Worm (Caenorhabditis elegans) whole organism, young adult: ENCODE data around the gene parn-2.
A peak's percentile ranks its signal among the peaks of the same experiment; 100 is the strongest.

Source experiments
- B0261.1 ChIP-seq: sonication (generic microtip); optimal IDR thresholded peaks from 2 replicates; lab custom pipeline; 2016; ENCODE audit warnings: mild to moderate bottlenecking, missing genetic modification characterization, moderate library complexity, missing compliant biosample characterization
- C06A6.2 ChIP-seq: fragments of 200-800 bp; sonication (Bioruptor generic); conservative IDR thresholded peaks from 2 replicates; pipeline ENCODE4 v1.3.6; 2022; ENCODE audit warnings: missing genetic modification characterization, missing compliant biosample characterization
- F49E8.2 ChIP-seq: sonication (generic microtip); optimal IDR thresholded peaks from 3 replicates; lab custom pipeline; 2017; ENCODE audit warnings: missing genetic modification characterization, mild to moderate bottlenecking, missing compliant biosample characterization, antibody characterized with exemption, moderate library complexity; ENCODE audit not compliant: insufficient read depth
- F52B5.7 ChIP-seq: sonication (generic microtip); optimal IDR thresholded peaks from 2 replicates; lab custom pipeline; 2016; ENCODE audit warnings: mild to moderate bottlenecking, missing genetic modification characterization, missing compliant biosample characterization
- K11D2.4 ChIP-seq: fragments of 200-800 bp; sonication (Bioruptor generic); IDR thresholded peaks from 2 replicates; pipeline ENCODE4 v1.3.6; 2022; ENCODE audit warnings: missing genetic modification reagents, missing genetic modification characterization, missing compliant biosample characterization
- Y53G8AR.9 ChIP-seq: fragments of 200-800 bp; sonication (Bioruptor generic); conservative IDR thresholded peaks from 2 replicates; pipeline ENCODE4 v1.3.6; 2022; ENCODE audit warnings: missing genetic modification reagents, missing genetic modification characterization, missing compliant biosample characterization
- Y95B8A.8 ChIP-seq: fragments of 200-800 bp; sonication (Bioruptor generic); IDR thresholded peaks from 2 replicates; pipeline ENCODE4 v1.3.6; 2022; ENCODE audit warnings: missing genetic modification reagents, missing genetic modification characterization, missing compliant biosample characterization
- aptf-2 ChIP-seq: fragments of 200-800 bp; sonication (Bioruptor generic); conservative IDR thresholded peaks from 2 replicates; pipeline ENCODE4 v1.3.6; 2022; ENCODE audit warnings: missing genetic modification reagents, missing genetic modification characterization, missing compliant biosample characterization
- athp-1 ChIP-seq: sonication (generic microtip); optimal IDR thresholded peaks from 2 replicates; lab custom pipeline; 2017; ENCODE audit warnings: mild to moderate bottlenecking, missing genetic modification characterization, missing compliant biosample characterization
- attf-6 ChIP-seq: fragments of 200-800 bp; sonication (Bioruptor generic); IDR thresholded peaks from 2 replicates; pipeline ENCODE4 v1.3.6; 2022; ENCODE audit warnings: missing genetic modification reagents, missing genetic modification characterization, missing compliant biosample characterization
- bed-1 ChIP-seq: fragments of 200-800 bp; sonication (Bioruptor generic); IDR thresholded peaks from 2 replicates; pipeline ENCODE4 v1.3.6; 2022; ENCODE audit warnings: missing genetic modification reagents, missing genetic modification characterization, missing compliant biosample characterization
- ceh-91 ChIP-seq: fragments of 200-800 bp; sonication (Bioruptor generic); IDR thresholded peaks from 2 replicates; pipeline ENCODE4 v1.3.6; 2022; ENCODE audit warnings: missing genetic modification reagents, missing genetic modification characterization, missing compliant biosample characterization
- chd-7 ChIP-seq: sonication (generic microtip); optimal IDR thresholded peaks from 2 replicates; lab custom pipeline; 2016; ENCODE audit warnings: mild to moderate bottlenecking, missing genetic modification characterization, moderate library complexity, missing compliant biosample characterization
- die-1 ChIP-seq: sonication (generic microtip); optimal IDR thresholded peaks from 2 replicates; lab custom pipeline; 2016; ENCODE audit warnings: missing genotype, mild to moderate bottlenecking, missing genetic modification characterization, missing compliant biosample characterization
- dox-1 ChIP-seq: fragments of 200-800 bp; sonication (Bioruptor generic); IDR thresholded peaks from 2 replicates; pipeline ENCODE4 v1.3.6; 2022; ENCODE audit warnings: missing genetic modification reagents, missing genetic modification characterization, missing compliant biosample characterization
- efl-1 ChIP-seq: fragments of 150-350 bp; optimal IDR thresholded peaks from 2 replicates; lab custom pipeline; 2014; ENCODE audit warnings: missing biosample characterization, missing genetic modification reagents, missing genetic modification characterization
- egl-18 ChIP-seq: fragments of 200-800 bp; sonication (Bioruptor generic); IDR thresholded peaks from 2 replicates; pipeline ENCODE4 v1.3.6; 2022; ENCODE audit warnings: missing genetic modification reagents, missing genetic modification characterization, missing compliant biosample characterization
- egl-44 ChIP-seq: fragments of 200-800 bp; sonication (Bioruptor generic); IDR thresholded peaks from 2 replicates; pipeline ENCODE4 v1.3.6; 2022; ENCODE audit warnings: missing genetic modification reagents, missing genetic modification characterization, missing compliant biosample characterization
- gei-17 ChIP-seq: fragments of 200-800 bp; sonication (Bioruptor generic); optimal IDR thresholded peaks from 2 replicates; lab custom pipeline; 2018; ENCODE audit warnings: mild to moderate bottlenecking, missing genetic modification characterization, missing compliant biosample characterization
- him-1 ChIP-seq: sonication (generic microtip); optimal IDR thresholded peaks from 2 replicates; lab custom pipeline; 2016; ENCODE audit warnings: missing genotype, missing genetic modification reagents, missing genetic modification characterization, missing compliant biosample characterization
- hlh-12 ChIP-seq: sonication (generic microtip); optimal IDR thresholded peaks from 2 replicates; lab custom pipeline; 2016; ENCODE audit warnings: missing genetic modification characterization, missing compliant biosample characterization
- hlh-26 ChIP-seq: fragments of 200-800 bp; sonication (Bioruptor generic); conservative IDR thresholded peaks from 2 replicates; pipeline ENCODE4 v1.3.6; 2022; ENCODE audit warnings: missing genetic modification reagents, missing genetic modification characterization, missing compliant biosample characterization
- hrde-1 ChIP-seq: sonication (generic microtip); optimal IDR thresholded peaks from 2 replicates; lab custom pipeline; 2016; ENCODE audit warnings: missing genetic modification characterization, mild to moderate bottlenecking, missing compliant biosample characterization, moderate library complexity, missing genotype, missing genetic modification reagents, borderline replicate concordance
- lin-26 ChIP-seq: fragments of 200-800 bp; sonication (Bioruptor generic); IDR thresholded peaks from 2 replicates; pipeline ENCODE4 v1.3.6; 2022; ENCODE audit warnings: missing genetic modification reagents, missing genetic modification characterization, missing compliant biosample characterization
- lin-35 ChIP-seq, 3 experiments: fragments of 150-350 bp in 2 of 3; sonication (generic microtip) in 1 of 3; optimal IDR thresholded peaks; 2 replicates each; lab custom pipeline; 2014 to 2018; ENCODE audit warnings: missing biosample characterization in 3 of 3, missing genetic modification characterization in 3 of 3, missing genetic modification reagents in 3 of 3
- lin-40 ChIP-seq: sonication (generic microtip); optimal IDR thresholded peaks from 2 replicates; lab custom pipeline; 2016; ENCODE audit warnings: missing genetic modification characterization, mild to moderate bottlenecking, missing compliant biosample characterization, missing genotype, missing genetic modification reagents
- lir-1 ChIP-seq: fragments of 200-800 bp; sonication (Bioruptor generic); conservative IDR thresholded peaks from 2 replicates; pipeline ENCODE4 v1.3.6; 2022; ENCODE audit warnings: missing genetic modification reagents, missing genetic modification characterization, missing compliant biosample characterization
- madf-10 ChIP-seq: sonication (generic microtip); optimal IDR thresholded peaks from 2 replicates; lab custom pipeline; 2016; ENCODE audit warnings: mild to moderate bottlenecking, missing genetic modification characterization, missing compliant biosample characterization
- madf-3 ChIP-seq: fragments of 200-800 bp; sonication (Bioruptor generic); IDR thresholded peaks from 2 replicates; pipeline ENCODE4 v1.3.6; 2022; ENCODE audit warnings: missing genetic modification reagents, missing genetic modification characterization, missing compliant biosample characterization
- madf-8 ChIP-seq: fragments of 200-800 bp; sonication (Bioruptor generic); conservative IDR thresholded peaks from 2 replicates; pipeline ENCODE4 v1.3.6; 2022; ENCODE audit warnings: missing genetic modification reagents, missing genetic modification characterization, missing compliant biosample characterization
- mes-4 ChIP-seq: sonication (generic microtip); optimal IDR thresholded peaks from 2 replicates; lab custom pipeline; 2016; ENCODE audit warnings: missing genotype, missing genetic modification characterization, missing compliant biosample characterization
- nfya-1 ChIP-seq: sonication (generic microtip); optimal IDR thresholded peaks from 2 replicates; lab custom pipeline; 2017; ENCODE audit warnings: antibody characterized with exemption, missing compliant biosample characterization, missing genetic modification characterization, borderline replicate concordance; ENCODE audit not compliant: insufficient read depth
- rpc-1 ChIP-seq, 2 experiments: fragments of 150-350 bp in 1 of 2; sonication (generic microtip) in 1 of 2; optimal IDR thresholded peaks; 2 replicates each; lab custom pipeline; 2014 to 2018; ENCODE audit warnings: missing biosample characterization in 1 of 2, missing genetic modification characterization in 1 of 2, missing genetic modification reagents in 1 of 2, missing genotype in 1 of 2
- sdz-38 ChIP-seq: sonication (generic microtip); optimal IDR thresholded peaks from 2 replicates; lab custom pipeline; 2016; ENCODE audit warnings: missing genotype, missing genetic modification characterization, missing compliant biosample characterization
- sea-2 ChIP-seq: fragments of 200-800 bp; sonication (Bioruptor generic); IDR thresholded peaks from 2 replicates; pipeline ENCODE4 v1.3.6; 2022; ENCODE audit warnings: missing genetic modification characterization, missing compliant biosample characterization
- snpc-1.1 ChIP-seq: sonication (generic microtip); optimal IDR thresholded peaks from 2 replicates; lab custom pipeline; 2017; ENCODE audit warnings: missing genetic modification characterization, mild to moderate bottlenecking, missing compliant biosample characterization, antibody characterized with exemption, moderate library complexity, missing genotype, missing genetic modification reagents; ENCODE audit not compliant: insufficient read depth
- snpc-1.3 ChIP-seq: sonication (generic microtip); optimal IDR thresholded peaks from 2 replicates; lab custom pipeline; 2017; ENCODE audit warnings: missing genetic modification characterization, mild to moderate bottlenecking, missing compliant biosample characterization, antibody characterized with exemption, moderate library complexity, missing genotype, missing genetic modification reagents; ENCODE audit not compliant: insufficient read depth
- snpc-3.4 ChIP-seq: sonication (generic microtip); optimal IDR thresholded peaks from 2 replicates; lab custom pipeline; 2017; ENCODE audit warnings: missing genetic modification characterization, mild to moderate bottlenecking, missing compliant biosample characterization, antibody characterized with exemption, moderate library complexity, missing genotype, missing genetic modification reagents
- sptf-2 ChIP-seq: fragments of 200-800 bp; sonication (Bioruptor generic); optimal IDR thresholded peaks from 2 replicates; lab custom pipeline; 2018; ENCODE audit warnings: mild to moderate bottlenecking, missing genetic modification characterization, missing compliant biosample characterization
- tbp1 ChIP-seq: fragments of 200-800 bp; sonication (Bioruptor generic); optimal IDR thresholded peaks from 2 replicates; lab custom pipeline; 2018; ENCODE audit warnings: mild to moderate bottlenecking, missing genetic modification characterization, missing compliant biosample characterization
- zfh-2 ChIP-seq: fragments of 200-800 bp; sonication (Bioruptor generic); conservative IDR thresholded peaks from 2 replicates; pipeline ENCODE4 v1.3.6; 2022; ENCODE audit warnings: missing genetic modification reagents, missing genetic modification characterization, missing compliant biosample characterization
- ztf-18 ChIP-seq: sonication (generic microtip); optimal IDR thresholded peaks from 2 replicates; lab custom pipeline; 2016; ENCODE audit warnings: missing genotype, mild to moderate bottlenecking, missing genetic modification characterization, missing compliant biosample characterization
- ztf-3 ChIP-seq: fragments of 200-800 bp; sonication (Bioruptor generic); optimal IDR thresholded peaks from 2 replicates; lab custom pipeline; 2018; ENCODE audit warnings: mild to moderate bottlenecking, missing genetic modification characterization, missing compliant biosample characterization

Gene parn-2

DNA sequence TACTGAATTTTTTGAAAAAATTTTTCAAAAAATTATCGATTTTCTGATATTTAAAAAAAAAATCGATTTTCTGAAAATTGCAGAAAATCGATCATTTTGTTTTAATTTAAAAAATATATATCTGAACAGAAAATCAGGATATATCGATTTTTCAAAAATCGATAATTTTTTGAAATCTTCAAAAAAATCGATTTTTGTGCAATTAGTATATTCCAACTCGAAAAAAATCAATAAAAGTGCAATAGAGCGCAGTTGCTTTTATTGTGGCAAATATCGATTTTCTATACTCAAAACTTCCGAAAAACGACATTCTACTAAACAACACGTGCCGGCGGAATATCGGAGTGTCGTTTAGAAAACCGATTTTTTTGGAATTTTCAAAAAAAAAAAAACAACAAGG lies 44.3 kb upstream of the parn-2 start:
- TF ChIP-seq hrde-1 (tag; lab: Kevin White, UChicago) = no peak
- no peak for TF ChIP-seq mes-4 (tag; lab: Kevin White, UChicago)
- no peak for TF ChIP-seq lir-1
- peak; percentile 25 for TF ChIP-seq snpc-1.3 (tag; lab: Kevin White, UChicago)
- TF ChIP-seq attf-6 (GFP tag; lab: Robert Waterston, UW) = 0 out of 2 replicates have a peak, but pooled peaks have one; percentile 36
- TF ChIP-seq F49E8.2 = peak; percentile 41
- TF ChIP-seq lin-26 (GFP tag; lab: Robert Waterston, UW) = no peak
- no peak for TF ChIP-seq hlh-12 (tag; lab: Kevin White, UChicago)

- TF ChIP-seq bed-1 (GFP tag; lab: Robert Waterston, UW) (no peak), B0261.1 (tag; lab: Kevin White, UChicago) (no peak), egl-44 (no peak), sdz-38 (tag; lab: Kevin White, UChicago) (no peak), athp-1 (tag; lab: Kevin White, UChicago) (no peak), ceh-91 (GFP tag; lab: Robert Waterston, UW) (no peak), chd-7 (tag; lab: Kevin White, UChicago) (no peak), ztf-3 (no peak)
- TF ChIP-seq, all 124 proteins: peak for 0
These were observed 40.2 kb upstream of the parn-2 start for ce11 chrII:12296591-12296990.

DNA sequence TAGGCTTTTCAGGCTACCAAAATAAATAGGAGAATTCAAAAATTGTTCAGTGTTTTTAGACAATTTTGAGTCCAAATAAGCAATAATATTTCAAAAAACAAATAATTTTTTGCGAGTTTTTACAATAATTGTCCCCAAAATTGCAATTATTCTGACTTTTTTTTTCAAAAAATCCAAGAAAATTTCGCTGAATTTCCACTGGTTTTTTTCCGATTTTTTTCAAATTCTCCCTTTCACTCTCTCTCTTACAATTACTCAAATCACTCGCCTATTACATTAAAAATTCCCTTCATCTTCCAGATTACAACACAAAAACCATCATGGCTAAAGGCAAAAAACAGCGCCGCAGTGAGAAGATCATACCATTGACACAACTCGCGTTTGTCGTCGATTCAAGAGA lies 32.7 kb upstream of the parn-2 start, which contains the start of gene Y57A10A.31:
Gene Y57A10A.31, plus strand, starts transcription at position 301 of the 400 bp plus-strand sequence.
- TF ChIP-seq egl-44 (no peak), rpc-1 (optimal IDR thresholded peaks at IDR 0.05; lab: Kevin White, UChicago) (no peak), rpc-1 (tag; optimal IDR thresholded peaks at IDR 0.05; lab: Kevin White, UChicago) (no peak), nfya-1 (tag; lab: Kevin White, UChicago) (no peak), madf-8 (no peak), F52B5.7 (no peak), tbp1 (no peak), dox-1 (GFP tag; lab: Robert Waterston, UW) (no peak), die-1 (tag; lab: Kevin White, UChicago) (no peak), him-1 (tag; lab: Kevin White, UChicago) (no peak), K11D2.4 (GFP tag; lab: Robert Waterston, UW) (no peak), C06A6.2 (GFP tag; lab: Robert Waterston, UW) (no peak), snpc-1.3 (tag; lab: Kevin White, UChicago) (no peak), ztf-18 (tag; lab: Kevin White, UChicago) (no peak), lin-35 (GFP tag; optimal IDR thresholded peaks at IDR 0.05; lab: Kevin White, UChicago) (no peak), madf-10 (tag; lab: Kevin White, UChicago) (no peak), efl-1 (GFP tag; lab: Kevin White, UChicago) (no peak)

- TF ChIP-seq ztf-18 (tag; lab: Kevin White, UChicago) (no peak), madf-3 (GFP tag; lab: Robert Waterston, UW) (no peak; the same call in 1 of the 2 replicates), sptf-2 (GFP tag; lab: Kevin White, UChicago) (no peak), athp-1 (tag; lab: Kevin White, UChicago) (no peak), hlh-26 (no peak), Y53G8AR.9 (GFP tag; lab: Robert Waterston, UW) (peak; percentile 74; the same call in 1 of the 2 replicates), zfh-2 (no peak), Y95B8A.8 (GFP tag; lab: Robert Waterston, UW) (peak; percentile 63; the same call in 1 of the 2 replicates), sea-2 (GFP tag; lab: Robert Waterston, UW) (no peak), snpc-3.4 (tag; lab: Kevin White, UChicago) (peak; percentile 57), egl-18 (GFP tag; lab: Robert Waterston, UW) (no peak), lin-35 (GFP tag; optimal IDR thresholded peaks at IDR 0.05; lab: Kevin White, UChicago) (peak in 1 of 3 experiments; percentile 68), gei-17 (GFP tag; lab: Kevin White, UChicago) (no peak), lin-40 (no peak), aptf-2 (GFP tag; lab: Robert Waterston, UW) (no peak), snpc-1.1 (tag; lab: Kevin White, UChicago) (no peak)
These were observed 27.6 kb upstream of the parn-2 start for ce11 chrII:12284045-12284444.
